Worm (Caenorhabditis elegans) whole organism, young adult: ENCODE measurements around the gene srj-21.

ENCODE experiments used
- ama-1 ChIP-seq, 3 experiments: fragments of 150-350 bp in 1 of 3; sonication (generic microtip) in 2 of 3; optimal IDR thresholded peaks; 2 replicates each; lab custom pipeline; 2014 to 2018; ENCODE audit warnings: missing biosample characterization in 2 of 3, missing genetic modification characterization in 2 of 3, missing genetic modification reagents in 2 of 3
- ets-4 ChIP-seq: fragments of 200-800 bp; sonication (Bioruptor generic); optimal IDR thresholded peaks from 2 replicates; lab custom pipeline; 2018; ENCODE audit warnings: mild to moderate bottlenecking, missing genetic modification characterization, missing compliant biosample characterization
- ztf-26 ChIP-seq: sonication (generic microtip); optimal IDR thresholded peaks from 2 replicates; lab custom pipeline; 2017; ENCODE audit warnings: missing genetic modification characterization, missing compliant biosample characterization

DNA sequence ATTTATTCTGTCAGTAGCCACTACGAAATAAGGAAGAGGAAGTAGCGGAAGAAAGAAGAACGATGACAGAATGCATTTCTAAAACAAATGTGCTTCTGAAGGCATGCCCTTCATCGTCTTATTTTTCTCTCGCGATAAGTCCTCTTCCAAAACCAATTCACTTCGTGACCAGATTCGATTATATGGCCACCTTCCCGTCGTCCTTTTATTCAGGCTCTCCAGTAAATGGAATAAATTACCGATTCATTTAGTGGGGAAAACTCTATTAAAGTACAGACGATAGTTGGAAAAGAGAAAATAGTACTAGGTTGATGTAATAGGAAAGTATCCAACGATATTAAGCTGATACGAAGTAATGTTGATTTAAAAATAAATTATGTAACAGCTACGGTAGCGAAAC lies 23.8 kb upstream of the srj-21 start:
- TF ChIP-seq ztf-26 (no peak), ets-4 (GFP tag; lab: Kevin White, UChicago) (no peak), ama-1 (optimal IDR thresholded peaks at IDR 0.05; lab: Kevin White, UChicago) (no peak), ama-1 (GFP tag; optimal IDR thresholded peaks at IDR 0.05; lab: Kevin White, UChicago) (no peak)
